Fruit fly (Drosophila melanogaster) whole organism, prepupa: ENCODE data around the gene MFS10.

ENCODE experiments used
- Blimp-1 ChIP-seq: fragments of 200-800 bp; sonication (Bioruptor generic); optimal IDR thresholded peaks from 3 replicates; lab custom pipeline; 2017; ENCODE audit warnings: missing biosample characterization, missing genetic modification characterization, mild to moderate bottlenecking, moderate library complexity, missing genetic modification reagents
- CG10669 ChIP-seq: fragments of 200-800 bp; sonication (Bioruptor generic); optimal IDR thresholded peaks from 3 replicates; lab custom pipeline; 2018; ENCODE audit warnings: missing biosample characterization, mild to moderate bottlenecking, missing genetic modification characterization, moderate library complexity
- CG11294 ChIP-seq: fragments of 200-800 bp; sonication (Bioruptor generic); IDR thresholded peaks from 2 replicates; pipeline ENCODE4 v1.3.6; 2022; ENCODE audit warnings: missing biosample characterization, missing genetic modification characterization
- CG11762 ChIP-seq: fragments of 200-800 bp; sonication (Bioruptor generic); optimal IDR thresholded peaks from 3 replicates; lab custom pipeline; 2016; ENCODE audit warnings: missing biosample characterization, missing genetic modification characterization; ENCODE audit not compliant: insufficient read depth
- CG11902 ChIP-seq: fragments of 200-800 bp; sonication (Bioruptor generic); optimal IDR thresholded peaks from 3 replicates; lab custom pipeline; 2016; ENCODE audit warnings: missing biosample characterization, missing genetic modification characterization
- CG1621 ChIP-seq: fragments of 200-800 bp; sonication (Bioruptor generic); optimal IDR thresholded peaks from 3 replicates; lab custom pipeline; 2018; ENCODE audit warnings: missing biosample characterization, mild to moderate bottlenecking, missing genetic modification characterization
- CG16779 ChIP-seq: fragments of 200-800 bp; sonication (Bioruptor generic); optimal IDR thresholded peaks from 3 replicates; lab custom pipeline; 2017; ENCODE audit warnings: missing biosample characterization, mild to moderate bottlenecking, missing genetic modification characterization
- CG3032 ChIP-seq: fragments of 200-800 bp; optimal IDR thresholded peaks from 2 replicates; lab custom pipeline; 2019; ENCODE audit warnings: missing biosample characterization, mild to moderate bottlenecking, missing genetic modification characterization, moderate library complexity
- CG31627 ChIP-seq: fragments of 200-800 bp; sonication (Bioruptor generic); optimal IDR thresholded peaks from 3 replicates; lab custom pipeline; 2016; ENCODE audit warnings: missing biosample characterization, missing genetic modification characterization
- CG32006 ChIP-seq: fragments of 200-800 bp; sonication (Bioruptor generic); optimal IDR thresholded peaks from 3 replicates; lab custom pipeline; 2017; ENCODE audit warnings: missing biosample characterization, mild to moderate bottlenecking, missing genetic modification characterization
- CG34406 ChIP-seq: fragments of 200-800 bp; sonication (Bioruptor generic); optimal IDR thresholded peaks from 3 replicates; lab custom pipeline; 2016; ENCODE audit warnings: missing biosample characterization, missing genetic modification characterization
- CG6163 ChIP-seq: fragments of 200-800 bp; sonication (Bioruptor generic); IDR thresholded peaks from 3 replicates; pipeline ENCODE4 v1.3.6; 2022; ENCODE audit warnings: missing biosample characterization, missing genetic modification characterization
- CG6276 ChIP-seq: fragments of 200-800 bp; sonication (Bioruptor generic); optimal IDR thresholded peaks from 2 replicates; lab custom pipeline; 2017; ENCODE audit warnings: missing biosample characterization, mild to moderate bottlenecking, missing genetic modification characterization
- CG6808 ChIP-seq: fragments of 200-800 bp; sonication (Bioruptor generic); optimal IDR thresholded peaks from 3 replicates; lab custom pipeline; 2017; ENCODE audit warnings: missing biosample characterization, missing genetic modification characterization, mild to moderate bottlenecking, moderate library complexity, missing genetic modification reagents
- CG6854 ChIP-seq: fragments of 200-800 bp; sonication (Bioruptor generic); optimal IDR thresholded peaks from 2 replicates; lab custom pipeline; 2017; ENCODE audit warnings: missing biosample characterization, mild to moderate bottlenecking, missing genetic modification characterization
- CG8119 ChIP-seq: fragments of 200-800 bp; sonication (Bioruptor generic); IDR thresholded peaks from 3 replicates; pipeline ENCODE4 v1.3.6; 2022; ENCODE audit warnings: missing biosample characterization, missing genetic modification characterization
- CG8632 ChIP-seq: fragments of 200-800 bp; sonication (Bioruptor generic); optimal IDR thresholded peaks from 3 replicates; lab custom pipeline; 2016; ENCODE audit warnings: missing biosample characterization, missing genetic modification characterization
- CG9139 ChIP-seq: fragments of 200-800 bp; sonication (Bioruptor generic); optimal IDR thresholded peaks from 3 replicates; lab custom pipeline; 2017; ENCODE audit warnings: missing biosample characterization, mild to moderate bottlenecking, missing genetic modification characterization
- Eip75B ChIP-seq: fragments of 200-800 bp; sonication (Bioruptor generic); optimal IDR thresholded peaks from 3 replicates; lab custom pipeline; 2016; ENCODE audit warnings: missing biosample characterization, missing genetic modification characterization
- Eip78C ChIP-seq: fragments of 200-800 bp; sonication (Bioruptor generic); peaks from one replicate; lab custom pipeline; 2016; ENCODE audit warnings: missing biosample characterization, missing genetic modification characterization
- Ets21C ChIP-seq: fragments of 200-800 bp; sonication (Bioruptor generic); optimal IDR thresholded peaks from 3 replicates; lab custom pipeline; 2016; ENCODE audit warnings: missing biosample characterization, missing genetic modification characterization
- Hr4 ChIP-seq: fragments of 200-800 bp; sonication (Bioruptor generic); optimal IDR thresholded peaks from 3 replicates; lab custom pipeline; 2016; ENCODE audit warnings: missing biosample characterization, missing genetic modification characterization
- Met ChIP-seq: fragments of 200-800 bp; sonication (Bioruptor generic); optimal IDR thresholded peaks from 3 replicates; lab custom pipeline; 2016; ENCODE audit warnings: missing biosample characterization, missing genetic modification characterization
- Smox ChIP-seq: fragments of 200-800 bp; sonication (Bioruptor generic); optimal IDR thresholded peaks from 3 replicates; lab custom pipeline; 2016; ENCODE audit warnings: missing biosample characterization, missing genetic modification characterization
- Sox102F ChIP-seq: fragments of 200-800 bp; sonication (Bioruptor generic); optimal IDR thresholded peaks from 2 replicates; lab custom pipeline; 2016; ENCODE audit warnings: missing biosample characterization, mild to moderate bottlenecking, missing genetic modification characterization
- Sox14 ChIP-seq: fragments of 200-800 bp; sonication (Bioruptor generic); optimal IDR thresholded peaks from 3 replicates; lab custom pipeline; 2016; ENCODE audit warnings: missing biosample characterization, missing genetic modification characterization
- achi ChIP-seq: fragments of 200-800 bp; sonication (Bioruptor generic); optimal IDR thresholded peaks from 3 replicates; lab custom pipeline; 2016; ENCODE audit warnings: missing biosample characterization, missing genetic modification characterization
- acj6 ChIP-seq: fragments of 200-800 bp; sonication (Bioruptor generic); optimal IDR thresholded peaks from 3 replicates; lab custom pipeline; 2016; ENCODE audit warnings: missing biosample characterization, missing genetic modification characterization
- cyc ChIP-seq: fragments of 200-800 bp; sonication (Bioruptor generic); optimal IDR thresholded peaks from 3 replicates; lab custom pipeline; 2016; ENCODE audit warnings: missing biosample characterization, missing genetic modification characterization
- dsx ChIP-seq: fragments of 200-800 bp; optimal IDR thresholded peaks from 3 replicates; lab custom pipeline; 2019; ENCODE audit warnings: missing biosample characterization, mild to moderate bottlenecking, missing genetic modification characterization, moderate library complexity; ENCODE audit not compliant: poor library complexity, severe bottlenecking
- eg ChIP-seq: fragments of 200-800 bp; sonication (Bioruptor generic); IDR thresholded peaks from 3 replicates; pipeline ENCODE4 v1.3.6; 2022; ENCODE audit warnings: missing biosample characterization, missing genetic modification characterization
- esn ChIP-seq: fragments of 200-800 bp; sonication (Bioruptor generic); optimal IDR thresholded peaks from 2 replicates; lab custom pipeline; 2016; ENCODE audit warnings: missing biosample characterization, mild to moderate bottlenecking, missing genetic modification characterization, moderate library complexity
- fd59A ChIP-seq: fragments of 200-800 bp; sonication (Bioruptor generic); optimal IDR thresholded peaks from 2 replicates; lab custom pipeline; 2017; ENCODE audit warnings: missing biosample characterization, mild to moderate bottlenecking, missing genetic modification characterization, missing genetic modification reagents
- net ChIP-seq: fragments of 200-800 bp; sonication (Bioruptor generic); optimal IDR thresholded peaks from 3 replicates; lab custom pipeline; 2016; ENCODE audit warnings: missing biosample characterization, missing genetic modification characterization
- salr ChIP-seq, 2 experiments: fragments of 200-800 bp; sonication (Bioruptor generic); optimal IDR thresholded peaks; 3 replicates each; lab custom pipeline; 2016 to 2018; ENCODE audit warnings: missing biosample characterization in 2 of 2, missing genetic modification characterization in 2 of 2, mild to moderate bottlenecking in 1 of 2
- ss ChIP-seq, 2 experiments: fragments of 200-800 bp; sonication (Bioruptor generic); optimal IDR thresholded peaks; 2 replicates in 1 of 2; 3 replicates in 1 of 2; lab custom pipeline; 2017 to 2018; ENCODE audit warnings: mild to moderate bottlenecking in 2 of 2, missing biosample characterization in 2 of 2, missing genetic modification characterization in 2 of 2, moderate library complexity in 1 of 2
- svp ChIP-seq: fragments of 200-800 bp; sonication (Bioruptor generic); peaks from one replicate; lab custom pipeline; 2016; ENCODE audit warnings: missing biosample characterization, missing genetic modification characterization
- topi ChIP-seq: fragments of 200-800 bp; sonication (Bioruptor generic); optimal IDR thresholded peaks from 3 replicates; lab custom pipeline; 2016; ENCODE audit warnings: missing biosample characterization, missing genetic modification characterization
- vri ChIP-seq: fragments of 200-800 bp; sonication (Bioruptor generic); optimal IDR thresholded peaks from 3 replicates; lab custom pipeline; 2016; ENCODE audit warnings: missing biosample characterization, mild to moderate bottlenecking, missing genetic modification characterization

MFS10 gene

dm6 chrX:13131063-13131773 is 2.4 kb downstream of the MFS10 start (continued):
- TF ChIP-seq acj6: peak; percentile 98
- peak; percentile 100 for TF ChIP-seq eg (GFP tag; lab: Robert Waterston, UW)
- TF ChIP-seq CG16779 (tag; lab: Kevin White, UChicago): peak; percentile 96
- TF ChIP-seq Sox102F (GFP tag; lab: Kevin White, UChicago): peak; percentile 98
- peak; percentile 99 for TF ChIP-seq CG6276 (GFP tag; lab: Kevin White, UChicago)
- peak; percentile 88 for TF ChIP-seq CG3032 (tag; lab: Kevin White, UChicago)
- peak; percentile 91 for TF ChIP-seq fd59A (GFP tag; lab: Kevin White, UChicago)
- TF ChIP-seq Sox14 (GFP tag; lab: Kevin White, UChicago): peak; percentile 99
- TF ChIP-seq Met: peak; percentile 99
- TF ChIP-seq dsx (GFP tag; lab: Kevin White, UChicago): peak; percentile 86
- TF ChIP-seq Smox: peak; percentile 98
- TF ChIP-seq CG11762 (GFP tag; lab: Kevin White, UChicago): peak; percentile 96
- TF ChIP-seq cyc (GFP tag; lab: Kevin White, UChicago): peak; percentile 99
- peak; percentile 99 for TF ChIP-seq Hr4
- TF ChIP-seq CG11294 (GFP tag; lab: Robert Waterston, UW): peak; percentile 99
- peak; percentile 99 for TF ChIP-seq CG32006 (GFP tag; lab: Kevin White, UChicago)
- peak; percentile 97 for TF ChIP-seq CG11902 (GFP tag; lab: Kevin White, UChicago)
- peak; percentile 95 for TF ChIP-seq CG34406 (GFP tag; lab: Kevin White, UChicago)
- peak; percentile 99 for TF ChIP-seq CG31627
- peak; percentile 98 for TF ChIP-seq net
- peak; percentile 93 for TF ChIP-seq CG1621 (tag; lab: Kevin White, UChicago)
- peak; percentile 97 for TF ChIP-seq Eip75B (GFP tag; lab: Kevin White, UChicago)
- peak; percentile 97 for TF ChIP-seq achi (GFP tag; lab: Kevin White, UChicago)
- TF ChIP-seq esn: peak; percentile 99
- TF ChIP-seq CG6163 (GFP tag; lab: Robert Waterston, UW): peak; percentile 99
- TF ChIP-seq Ets21C (GFP tag; lab: Kevin White, UChicago): peak; percentile 98
- TF ChIP-seq CG6854 (GFP tag; lab: Kevin White, UChicago): peak; percentile 97
- peak; percentile 90 for TF ChIP-seq CG10669 (GFP tag; lab: Kevin White, UChicago)
- TF ChIP-seq Blimp-1 (GFP tag; lab: Kevin White, UChicago): peak; percentile 94
- peak; percentile 99 for TF ChIP-seq CG8119 (GFP tag; lab: Robert Waterston, UW)
- TF ChIP-seq vri: peak; percentile 98
- peak; percentile 98 for TF ChIP-seq topi (GFP tag; lab: Kevin White, UChicago)

dm6 chrX:13134811-13135210 is 6.0 kb downstream of the MFS10 start:
- no peak for TF ChIP-seq CG8632 (GFP tag; lab: Kevin White, UChicago)
- no peak for TF ChIP-seq acj6
- no peak for TF ChIP-seq CG6808 (GFP tag; lab: Kevin White, UChicago)
- TF ChIP-seq ss (GFP tag; optimal IDR thresholded peaks at IDR 0.05; lab: Kevin White, UChicago): no peak
- no peak for TF ChIP-seq Sox14 (GFP tag; lab: Kevin White, UChicago)
- no peak for TF ChIP-seq Ets21C (GFP tag; lab: Kevin White, UChicago)
- TF ChIP-seq CG16779 (tag; lab: Kevin White, UChicago): no peak
- no peak for TF ChIP-seq salr (GFP tag; optimal IDR thresholded peaks at IDR 0.05; lab: Kevin White, UChicago)
- TF ChIP-seq CG1621 (tag; lab: Kevin White, UChicago): no peak
- TF ChIP-seq svp (GFP tag; lab: Kevin White, UChicago): no peak
- TF ChIP-seq Eip78C: no peak
- no peak for TF ChIP-seq CG9139 (GFP tag; lab: Kevin White, UChicago)
